Worm (Caenorhabditis elegans) whole organism, L4 larva: ENCODE results near the gene glb-21.

Experiments used
- F26F4.8 ChIP-seq: fragments of 200-800 bp; sonication (Bioruptor generic); conservative IDR thresholded peaks from 2 replicates; pipeline ENCODE4 v1.3.6; 2022; ENCODE audit warnings: missing genetic modification characterization, missing compliant biosample characterization
- F49E8.2 ChIP-seq: sonication (generic microtip); optimal IDR thresholded peaks from 2 replicates; lab custom pipeline; 2016; ENCODE audit warnings: missing compliant biosample characterization, mild to moderate bottlenecking, missing genetic modification characterization, borderline replicate concordance
- T20F7.1 ChIP-seq: fragments of 200-800 bp; sonication (Bioruptor generic); optimal IDR thresholded peaks from 2 replicates; lab custom pipeline; 2018; ENCODE audit warnings: mild to moderate bottlenecking, missing genetic modification characterization, missing compliant biosample characterization
- Y105C5A.15 ChIP-seq: fragments of 200-800 bp; sonication (Bioruptor generic); IDR thresholded peaks from 2 replicates; pipeline ENCODE4 v1.3.6; 2022; ENCODE audit warnings: missing genetic modification characterization, missing compliant biosample characterization
- Y48G9A.11 ChIP-seq: fragments of 200-800 bp; sonication (Bioruptor generic); IDR thresholded peaks from 2 replicates; pipeline ENCODE4 v1.3.6; 2022; ENCODE audit warnings: missing genetic modification reagents, missing genetic modification characterization, missing compliant biosample characterization
- Y5F2A.4 ChIP-seq: fragments of 200-800 bp; sonication (Bioruptor generic); optimal IDR thresholded peaks from 2 replicates; lab custom pipeline; 2018; ENCODE audit warnings: mild to moderate bottlenecking, missing genetic modification characterization, missing compliant biosample characterization
- ZK337.2 ChIP-seq: fragments of 200-800 bp; sonication (Bioruptor generic); IDR thresholded peaks from 2 replicates; pipeline ENCODE4 v1.3.6; 2022; ENCODE audit warnings: missing genetic modification reagents, missing genetic modification characterization, missing compliant biosample characterization
- ama-1 ChIP-seq: fragments of 150-350 bp; optimal IDR thresholded peaks from 2 replicates; lab custom pipeline; 2014; ENCODE audit warnings: inconsistent platforms, mixed read lengths
- attf-4 ChIP-seq: sonication (generic microtip); optimal IDR thresholded peaks from 3 replicates; lab custom pipeline; 2017; ENCODE audit warnings: missing biosample characterization, missing genetic modification characterization
- ceh-44 ChIP-seq: fragments of 200-800 bp; sonication (Bioruptor generic); IDR thresholded peaks from 2 replicates; pipeline ENCODE4 v1.3.6; 2022; ENCODE audit warnings: missing genetic modification reagents, missing genetic modification characterization, missing compliant biosample characterization
- ceh-82 ChIP-seq: sonication (generic microtip); optimal IDR thresholded peaks from 2 replicates; lab custom pipeline; 2017; ENCODE audit warnings: missing biosample characterization, missing genetic modification characterization
- ces-1 ChIP-seq: fragments of 150-350 bp; sonication (generic microtip); optimal IDR thresholded peaks from 4 replicates; lab custom pipeline; 2014; ENCODE audit warnings: missing biosample characterization, missing genetic modification reagents, missing genetic modification characterization
- cey-2 ChIP-seq: sonication (generic microtip); optimal IDR thresholded peaks from 3 replicates; lab custom pipeline; 2017; ENCODE audit warnings: missing genetic modification characterization, mild to moderate bottlenecking, missing compliant biosample characterization, antibody characterized with exemption, borderline replicate concordance; ENCODE audit not compliant: insufficient read depth
- daf-16 ChIP-seq, 3 experiments: sonication (generic microtip); optimal IDR thresholded peaks; 2 replicates each; lab custom pipeline; 2016 to 2017; ENCODE audit warnings: missing genetic modification characterization in 3 of 3, missing genetic modification reagents in 3 of 3, mild to moderate bottlenecking in 2 of 3, missing compliant biosample characterization in 2 of 3, missing biosample characterization in 1 of 3, moderate library complexity in 1 of 3
- daf-19 ChIP-seq: fragments of 200-800 bp; sonication (Bioruptor generic); conservative IDR thresholded peaks from 2 replicates; pipeline ENCODE4 v1.3.6; 2022; ENCODE audit warnings: missing genetic modification characterization, missing compliant biosample characterization
- dmd-6 ChIP-seq: fragments of 200-800 bp; sonication (Bioruptor generic); IDR thresholded peaks from 2 replicates; pipeline ENCODE4 v1.3.6; 2022; ENCODE audit warnings: missing genetic modification reagents, missing genetic modification characterization, missing compliant biosample characterization
- dmd-8 ChIP-seq: fragments of 200-800 bp; sonication (Bioruptor generic); IDR thresholded peaks from 2 replicates; pipeline ENCODE4 v1.3.6; 2022; ENCODE audit warnings: missing genetic modification characterization, missing compliant biosample characterization
- dmd-9 ChIP-seq: fragments of 200-800 bp; sonication (Bioruptor generic); IDR thresholded peaks from 2 replicates; pipeline ENCODE4 v1.3.6; 2022; ENCODE audit warnings: missing genetic modification reagents, missing genetic modification characterization, missing compliant biosample characterization
- dve-1 ChIP-seq: sonication (generic microtip); optimal IDR thresholded peaks from 2 replicates; lab custom pipeline; 2017; ENCODE audit warnings: antibody characterized with exemption, mild to moderate bottlenecking, missing genetic modification characterization, missing compliant biosample characterization; ENCODE audit not compliant: insufficient read depth
- egl-43 ChIP-seq: fragments of 200-800 bp; sonication (Bioruptor generic); IDR thresholded peaks from 2 replicates; pipeline ENCODE4 v1.3.6; 2022; ENCODE audit warnings: missing genetic modification reagents, missing genetic modification characterization, missing compliant biosample characterization
- fkh-10 ChIP-seq: fragments of 150-350 bp; optimal IDR thresholded peaks from 2 replicates; lab custom pipeline; 2014; ENCODE audit warnings: missing biosample characterization, missing genetic modification reagents, missing genetic modification characterization
- hif-1 ChIP-seq, 2 experiments: sonication (generic microtip); optimal IDR thresholded peaks; 2 replicates each; lab custom pipeline; 2016 to 2017; ENCODE audit warnings: missing compliant biosample characterization in 2 of 2, missing genetic modification characterization in 2 of 2, missing genetic modification reagents in 2 of 2, missing genotype in 2 of 2, mild to moderate bottlenecking in 1 of 2
- hlh-11 ChIP-seq: fragments of 200-800 bp; sonication (Bioruptor generic); optimal IDR thresholded peaks from 2 replicates; lab custom pipeline; 2018; ENCODE audit warnings: mild to moderate bottlenecking, missing genetic modification characterization, missing compliant biosample characterization
- hmg-1.1 ChIP-seq: fragments of 200-800 bp; sonication (Bioruptor generic); IDR thresholded peaks from 2 replicates; pipeline ENCODE4 v1.3.6; 2022; ENCODE audit warnings: missing genetic modification reagents, missing genetic modification characterization, missing compliant biosample characterization
- lin-15B ChIP-seq: fragments of 150-350 bp; sonication (generic microtip); optimal IDR thresholded peaks from 3 replicates; lab custom pipeline; 2014; ENCODE audit warnings: missing biosample characterization, missing genetic modification characterization
- lin-39 ChIP-seq: fragments of 150-350 bp; optimal IDR thresholded peaks from 2 replicates; lab custom pipeline; 2014; ENCODE audit warnings: missing biosample characterization, missing genetic modification reagents, missing genetic modification characterization
- lir-3 ChIP-seq: sonication (generic microtip); optimal IDR thresholded peaks from 2 replicates; lab custom pipeline; 2016; ENCODE audit warnings: mild to moderate bottlenecking, missing genetic modification characterization, missing compliant biosample characterization
- madf-5 ChIP-seq, 2 experiments: fragments of 200-800 bp; sonication (Bioruptor generic); IDR thresholded peaks; 2 replicates each; pipeline ENCODE4 v1.3.6; 2022; ENCODE audit warnings: missing compliant biosample characterization in 2 of 2, missing genetic modification characterization in 2 of 2
- madf-9 ChIP-seq: fragments of 200-800 bp; sonication (Bioruptor generic); conservative IDR thresholded peaks from 2 replicates; pipeline ENCODE4 v1.3.6; 2022; ENCODE audit warnings: missing genetic modification reagents, missing genetic modification characterization, missing compliant biosample characterization
- mdl-1 ChIP-seq, 2 experiments: fragments of 150-350 bp in 1 of 2; sonication (generic microtip) in 1 of 2; optimal IDR thresholded peaks; 2 replicates each; lab custom pipeline; 2014 to 2017; ENCODE audit warnings: missing biosample characterization in 2 of 2, missing genetic modification characterization in 2 of 2
- mdt-29 ChIP-seq: fragments of 200-800 bp; sonication (Bioruptor generic); IDR thresholded peaks from 2 replicates; pipeline ENCODE4 v1.3.6; 2022; ENCODE audit warnings: missing genetic modification reagents, missing genetic modification characterization, missing compliant biosample characterization
- mes-2 ChIP-seq: sonication (generic microtip); optimal IDR thresholded peaks from 2 replicates; lab custom pipeline; 2016; ENCODE audit warnings: missing genotype, mild to moderate bottlenecking, missing genetic modification characterization, missing compliant biosample characterization; ENCODE audit not compliant: poor library complexity, severe bottlenecking
- mxl-2 ChIP-seq: fragments of 200-800 bp; sonication (Bioruptor generic); conservative IDR thresholded peaks from 2 replicates; pipeline ENCODE4 v1.3.6; 2022; ENCODE audit warnings: missing genetic modification reagents, missing genetic modification characterization, missing compliant biosample characterization
- nhr-102 ChIP-seq: sonication (generic microtip); optimal IDR thresholded peaks from 2 replicates; lab custom pipeline; 2016; ENCODE audit warnings: mild to moderate bottlenecking, missing genetic modification characterization, moderate library complexity, missing compliant biosample characterization
- nhr-48 ChIP-seq: sonication (generic microtip); optimal IDR thresholded peaks from 2 replicates; lab custom pipeline; 2016; ENCODE audit warnings: mild to moderate bottlenecking, missing genetic modification characterization, missing compliant biosample characterization
- nhr-76 ChIP-seq: fragments of 150-350 bp; optimal IDR thresholded peaks from 2 replicates; lab custom pipeline; 2014; ENCODE audit warnings: missing biosample characterization, missing genetic modification characterization
- nhr-77 ChIP-seq: fragments of 150-350 bp; optimal IDR thresholded peaks from 2 replicates; lab custom pipeline; 2014; ENCODE audit warnings: missing biosample characterization, missing genetic modification characterization
- pha-4 ChIP-seq, 2 experiments: fragments of 150-350 bp in 1 of 2; fragments of 200-800 bp in 1 of 2; sonication (Bioruptor generic) in 1 of 2; IDR thresholded peaks in 1 of 2; optimal IDR thresholded peaks in 1 of 2; 2 replicates each; pipeline versions ENCODE4 v1.3.6 to Lab custom; 2014 to 2022; ENCODE audit warnings: missing genetic modification characterization in 2 of 2, missing genetic modification reagents in 2 of 2, missing biosample characterization in 1 of 2, missing compliant biosample characterization in 1 of 2
- php-3 ChIP-seq: fragments of 200-800 bp; sonication (Bioruptor generic); IDR thresholded peaks from 2 replicates; pipeline ENCODE4 v1.3.6; 2022; ENCODE audit warnings: missing genetic modification reagents, missing genetic modification characterization, missing compliant biosample characterization
- set-16 ChIP-seq: fragments of 200-800 bp; sonication (Bioruptor generic); IDR thresholded peaks from 2 replicates; pipeline ENCODE4 v1.3.6; 2022; ENCODE audit warnings: missing genetic modification reagents, missing genetic modification characterization, missing compliant biosample characterization
- snpc-1.2 ChIP-seq: fragments of 200-800 bp; sonication (Bioruptor generic); IDR thresholded peaks from 2 replicates; pipeline ENCODE4 v1.3.6; 2022; ENCODE audit warnings: missing genetic modification reagents, missing genetic modification characterization, missing compliant biosample characterization
- spr-1 ChIP-seq: sonication (generic microtip); optimal IDR thresholded peaks from 2 replicates; lab custom pipeline; 2016; ENCODE audit warnings: mild to moderate bottlenecking, missing genetic modification characterization, missing compliant biosample characterization
- spr-3 ChIP-seq: fragments of 200-800 bp; sonication (Bioruptor generic); optimal IDR thresholded peaks from 2 replicates; lab custom pipeline; 2018; ENCODE audit warnings: mild to moderate bottlenecking, missing genetic modification characterization, missing compliant biosample characterization
- tag-97 ChIP-seq: fragments of 200-800 bp; sonication (Bioruptor generic); IDR thresholded peaks from 2 replicates; pipeline ENCODE4 v1.3.6; 2022; ENCODE audit warnings: missing genetic modification characterization, missing compliant biosample characterization
- zip-11 ChIP-seq: fragments of 200-800 bp; sonication (Bioruptor generic); IDR thresholded peaks from 2 replicates; pipeline ENCODE4 v1.3.6; 2022; ENCODE audit warnings: missing genetic modification characterization, missing compliant biosample characterization
- zip-2 ChIP-seq: fragments of 150-350 bp; optimal IDR thresholded peaks from 2 replicates; lab custom pipeline; 2014; ENCODE audit warnings: missing biosample characterization, missing genetic modification characterization

The glb-21 gene

ce11 chrIV:10761344-10761743, 49.8 kb upstream of the glb-21 start, which contains the start of gene ugt-54 (continued):
- TF ChIP-seq mdt-29 (GFP tag; lab: Robert Waterston, UW) (no peak), lin-15B (tag; lab: Kevin White, UChicago) (no peak), set-16 (no peak), spr-1 (tag; lab: Kevin White, UChicago) (no peak), T20F7.1 (GFP tag; lab: Kevin White, UChicago) (no peak), ceh-82 (tag; lab: Kevin White, UChicago) (no peak), madf-5 (GFP tag; IDR thresholded peaks at IDR 0.05; lab: Robert Waterston, UW) (no peak), ZK337.2 (no peak), php-3 (GFP tag; lab: Robert Waterston, UW) (peak; percentile 63; the same call in 1 of the 2 replicates), tag-97 (GFP tag; lab: Robert Waterston, UW) (no peak), dmd-9 (GFP tag; lab: Robert Waterston, UW) (no peak), ama-1 (lab: Kevin White, UChicago) (no peak), nhr-102 (tag; lab: Kevin White, UChicago) (peak; percentile 43), dmd-8 (GFP tag; lab: Robert Waterston, UW) (no peak), lin-39 (tag; lab: Kevin White, UChicago) (no peak), zip-11 (GFP tag; lab: Robert Waterston, UW) (no peak), nhr-76 (no peak), attf-4 (no peak), ceh-44 (GFP tag; lab: Robert Waterston, UW) (no peak), mes-2 (tag; lab: Kevin White, UChicago) (no peak), nhr-77 (no peak), nhr-48 (tag; lab: Kevin White, UChicago) (peak; percentile 57), dmd-6 (GFP tag; lab: Robert Waterston, UW) (peak; percentile 84), Y105C5A.15 (GFP tag; lab: Robert Waterston, UW) (no peak), Y48G9A.11 (GFP tag; lab: Robert Waterston, UW) (no peak), egl-43 (GFP tag; lab: Robert Waterston, UW) (no peak), Y5F2A.4 (GFP tag; lab: Kevin White, UChicago) (no peak), F49E8.2 (tag; lab: Kevin White, UChicago) (no peak), mdl-1 (tag; optimal IDR thresholded peaks at IDR 0.05; lab: Kevin White, UChicago) (no peak), hmg-1.1 (no peak), fkh-10 (no peak), madf-9 (GFP tag; lab: Robert Waterston, UW) (no peak), dve-1 (tag; lab: Kevin White, UChicago) (peak; percentile 72), daf-16 (GFP tag; optimal IDR thresholded peaks at IDR 0.05; lab: Kevin White, UChicago) (peak in 1 of 2 experiments; percentile 25), daf-16 (tag; optimal IDR thresholded peaks at IDR 0.05; lab: Kevin White, UChicago) (peak; percentile 93)
- TF ChIP-seq, all 104 proteins: peak for 10

ce11 chrIV:10757616-10758193, 46.1 kb upstream of the glb-21 start, which contains the start of the genes T25B9.4 and T25B9.6:
TSS of gene T25B9.4 (minus strand) at chrIV:10757716.
TSS of gene T25B9.6 (plus strand) at chrIV:10758143.
- TF ChIP-seq hmg-1.1 (no peak), mxl-2 (GFP tag; lab: Robert Waterston, UW) (no peak), ces-1 (GFP tag; lab: Kevin White, UChicago) (no peak), snpc-1.2 (GFP tag; lab: Robert Waterston, UW) (no peak), lir-3 (tag; lab: Kevin White, UChicago) (no peak), hif-1 (tag; optimal IDR thresholded peaks at IDR 0.05; lab: Kevin White, UChicago) (no peak), mes-2 (tag; lab: Kevin White, UChicago) (no peak), T20F7.1 (GFP tag; lab: Kevin White, UChicago) (no peak), fkh-10 (no peak), nhr-76 (no peak), cey-2 (tag; lab: Kevin White, UChicago) (no peak), pha-4 (GFP tag; IDR thresholded peaks at IDR 0.05; lab: Robert Waterston, UW) (no peak), pha-4 (tag; optimal IDR thresholded peaks at IDR 0.05; lab: Kevin White, UChicago) (no peak), spr-3 (GFP tag; lab: Kevin White, UChicago) (no peak), hlh-11 (tag; lab: Kevin White, UChicago) (no peak), lin-15B (tag; lab: Kevin White, UChicago) (no peak), F26F4.8 (no peak), zip-2 (no peak), daf-19 (GFP tag; lab: Robert Waterston, UW) (no peak)
